Fruit fly (Drosophila melanogaster) whole organism, pupa: Measurements from ENCODE around the gene CG33920.

ENCODE experiments used
- CG10348 ChIP-seq: fragments of 200-800 bp; sonication (Bioruptor generic); IDR thresholded peaks from 2 replicates; pipeline ENCODE4 v1.3.6; 2022; ENCODE audit warnings: missing biosample characterization, missing genetic modification characterization
- CG12605 ChIP-seq: fragments of 200-800 bp; sonication (Bioruptor generic); IDR thresholded peaks from 2 replicates; pipeline ENCODE4 v1.3.6; 2022; ENCODE audit warnings: missing biosample characterization, missing genetic modification characterization
- CG13204 ChIP-seq: fragments of 200-800 bp; sonication (Bioruptor generic); optimal IDR thresholded peaks from 2 replicates; lab custom pipeline; 2018; ENCODE audit warnings: missing biosample characterization, mild to moderate bottlenecking, missing genetic modification characterization, moderate library complexity
- CG14655 ChIP-seq: fragments of 200-800 bp; sonication (Bioruptor generic); optimal IDR thresholded peaks from 3 replicates; lab custom pipeline; 2017; ENCODE audit warnings: mild to moderate bottlenecking, missing biosample characterization, missing genetic modification reagents, missing genetic modification characterization
- CG15710 ChIP-seq: fragments of 200-800 bp; sonication (Bioruptor generic); optimal IDR thresholded peaks from 2 replicates; lab custom pipeline; 2018; ENCODE audit warnings: missing biosample characterization, mild to moderate bottlenecking, missing genetic modification characterization, moderate library complexity
- CG17806 ChIP-seq: fragments of 200-800 bp; sonication (Bioruptor generic); optimal IDR thresholded peaks from 2 replicates; lab custom pipeline; 2018; ENCODE audit warnings: missing biosample characterization, mild to moderate bottlenecking, missing genetic modification characterization, moderate library complexity
- CG32121 ChIP-seq: fragments of 200-800 bp; sonication (Bioruptor generic); IDR thresholded peaks from 2 replicates; pipeline ENCODE4 v1.3.6; 2022; ENCODE audit warnings: missing biosample characterization, missing genetic modification characterization
- CG34367 ChIP-seq: fragments of 200-800 bp; sonication (Bioruptor generic); optimal IDR thresholded peaks from 2 replicates; lab custom pipeline; 2018; ENCODE audit warnings: missing biosample characterization, mild to moderate bottlenecking, missing genetic modification characterization
- CG4496 ChIP-seq: fragments of 200-800 bp; sonication (Bioruptor generic); IDR thresholded peaks from 3 replicates; pipeline ENCODE4 v1.3.6; 2022; ENCODE audit warnings: missing biosample characterization, missing genetic modification characterization
- CG8159 ChIP-seq: fragments of 200-800 bp; sonication (Bioruptor generic); optimal IDR thresholded peaks from 3 replicates; lab custom pipeline; 2018; ENCODE audit warnings: missing biosample characterization, mild to moderate bottlenecking, missing genetic modification characterization, moderate library complexity
- CG8301 ChIP-seq: fragments of 200-800 bp; sonication (Bioruptor generic); optimal IDR thresholded peaks from 2 replicates; lab custom pipeline; 2018; ENCODE audit warnings: missing biosample characterization, mild to moderate bottlenecking, missing genetic modification characterization
- CG9948 ChIP-seq: fragments of 200-800 bp; sonication (Bioruptor generic); optimal IDR thresholded peaks from 2 replicates; lab custom pipeline; 2018; ENCODE audit warnings: missing biosample characterization, mild to moderate bottlenecking, missing genetic modification characterization, moderate library complexity
- D1 ChIP-seq: fragments of 200-800 bp; sonication (Bioruptor generic); optimal IDR thresholded peaks from 2 replicates; lab custom pipeline; 2018; ENCODE audit warnings: missing biosample characterization, mild to moderate bottlenecking, missing genetic modification characterization, moderate library complexity
- EcR ChIP-seq: fragments of 200-800 bp; sonication (Bioruptor generic); optimal IDR thresholded peaks from 3 replicates; lab custom pipeline; 2019; ENCODE audit warnings: missing biosample characterization, missing genetic modification characterization, mild to moderate bottlenecking, moderate library complexity, missing genetic modification reagents
- Ets98B ChIP-seq: fragments of 200-800 bp; sonication (Bioruptor generic); IDR thresholded peaks from 2 replicates; pipeline ENCODE4 v1.3.6; 2022; ENCODE audit warnings: missing biosample characterization, missing genetic modification characterization
- Pif1A ChIP-seq: fragments of 200-800 bp; sonication (Bioruptor generic); optimal IDR thresholded peaks from 3 replicates; lab custom pipeline; 2016; ENCODE audit warnings: missing biosample characterization, missing genetic modification characterization
- Pif1B ChIP-seq: fragments of 200-800 bp; sonication (Bioruptor generic); optimal IDR thresholded peaks from 3 replicates; lab custom pipeline; 2016; ENCODE audit warnings: missing biosample characterization, missing genetic modification characterization
- Snoo ChIP-seq: fragments of 200-800 bp; sonication (Bioruptor generic); optimal IDR thresholded peaks from 3 replicates; lab custom pipeline; 2017; ENCODE audit warnings: missing biosample characterization, mild to moderate bottlenecking, missing genetic modification characterization, inconsistent platforms
- fd96Ca ChIP-seq: fragments of 200-800 bp; sonication (Bioruptor generic); IDR thresholded peaks from 3 replicates; pipeline ENCODE4 v1.3.6; 2022; ENCODE audit warnings: missing biosample characterization, missing genetic modification characterization
- gl ChIP-seq: fragments of 200-800 bp; sonication (Bioruptor generic); optimal IDR thresholded peaks from 2 replicates; lab custom pipeline; 2018; ENCODE audit warnings: missing biosample characterization, mild to moderate bottlenecking, missing genetic modification characterization
- rn ChIP-seq: fragments of 200-800 bp; sonication (Bioruptor generic); IDR thresholded peaks from 2 replicates; pipeline ENCODE4 v1.3.6; 2022; ENCODE audit warnings: missing biosample characterization, missing genetic modification characterization

CG33920 gene

dm6 chr3R:31045005-31045404 is at the start of gene CG33920:
Gene CG33920, minus strand, starts transcription at chr3R:31045105.
- TF ChIP-seq EcR (GFP tag; lab: Kevin White, UChicago) (no peak), rn (GFP tag; lab: Robert Waterston, UW) (no peak), CG32121 (GFP tag; lab: Robert Waterston, UW) (no peak), D1 (no peak), Pif1A (GFP tag; lab: Kevin White, UChicago) (no peak), CG34367 (tag; lab: Kevin White, UChicago) (no peak), Pif1B (no peak), Snoo (tag; lab: Kevin White, UChicago) (no peak), CG10348 (GFP tag; lab: Robert Waterston, UW) (no peak), CG9948 (no peak), CG12605 (GFP tag; lab: Robert Waterston, UW) (no peak), CG8159 (tag; lab: Kevin White, UChicago) (no peak)
- TF ChIP-seq, all 21 proteins: peak for 0

- no peak for TF ChIP-seq D1
- no peak for TF ChIP-seq Pif1A (GFP tag; lab: Kevin White, UChicago)
- TF ChIP-seq CG32121 (GFP tag; lab: Robert Waterston, UW), result no peak
- TF ChIP-seq Snoo (tag; lab: Kevin White, UChicago), result no peak
- no peak for TF ChIP-seq CG14655 (GFP tag; lab: Kevin White, UChicago)
- no peak for TF ChIP-seq CG13204 (GFP tag; lab: Kevin White, UChicago)
- TF ChIP-seq CG15710 (tag; lab: Kevin White, UChicago), result no peak
- TF ChIP-seq CG17806 (tag; lab: Kevin White, UChicago), result no peak
- TF ChIP-seq fd96Ca (GFP tag; lab: Robert Waterston, UW), result no peak
- TF ChIP-seq CG8159 (tag; lab: Kevin White, UChicago), result no peak
- TF ChIP-seq CG10348 (GFP tag; lab: Robert Waterston, UW), result no peak
- TF ChIP-seq CG12605 (GFP tag; lab: Robert Waterston, UW), result no peak
These were observed 45.1 kb upstream of the CG33920 start for dm6 chr3R:31089985-31090384.

- 0 out of 3 replicates have a peak, but pooled peaks have one; percentile 23 for TF ChIP-seq CG4496 (GFP tag; lab: Robert Waterston, UW)
- no peak for TF ChIP-seq CG13204 (GFP tag; lab: Kevin White, UChicago)
These were observed 41.5 kb upstream of the CG33920 start for dm6 chr3R:31086394-31086793.

dm6 chr3R:31070732-31071131 is 25.8 kb upstream of the CG33920 start:
- TF ChIP-seq CG4496 (GFP tag; lab: Robert Waterston, UW), result no peak
- no peak for TF ChIP-seq CG8159 (tag; lab: Kevin White, UChicago)
- TF ChIP-seq CG15710 (tag; lab: Kevin White, UChicago), result no peak
- no peak for TF ChIP-seq CG17806 (tag; lab: Kevin White, UChicago)
- TF ChIP-seq fd96Ca (GFP tag; lab: Robert Waterston, UW), result no peak
- TF ChIP-seq Snoo (tag; lab: Kevin White, UChicago), result no peak
- no peak for TF ChIP-seq Ets98B (GFP tag; lab: Robert Waterston, UW)
- TF ChIP-seq CG8301 (tag; lab: Kevin White, UChicago), result no peak
- TF ChIP-seq CG34367 (tag; lab: Kevin White, UChicago), result no peak
- no peak for TF ChIP-seq D1
- no peak for TF ChIP-seq Pif1B
- TF ChIP-seq CG14655 (GFP tag; lab: Kevin White, UChicago), result no peak
- TF ChIP-seq CG12605 (GFP tag; lab: Robert Waterston, UW), result no peak
- no peak for TF ChIP-seq CG13204 (GFP tag; lab: Kevin White, UChicago)
- TF ChIP-seq CG32121 (GFP tag; lab: Robert Waterston, UW), result no peak

- TF ChIP-seq CG8301 (tag; lab: Kevin White, UChicago) (peak; percentile 23), CG9948 (peak; percentile 36), CG34367 (tag; lab: Kevin White, UChicago) (no peak)
These were observed 21.5 kb upstream of the CG33920 start for dm6 chr3R:31066356-31066755.

dm6 chr3R:31064653-31065322 is 19.9 kb upstream of the CG33920 start, which contains the start of gene Sox100B:
Gene Sox100B, plus strand, starts transcription at chr3R:31065253.
- TF ChIP-seq EcR (GFP tag; lab: Kevin White, UChicago), result no peak
- peak; percentile 14 for TF ChIP-seq CG8159 (tag; lab: Kevin White, UChicago)
- peak; percentile 25 for TF ChIP-seq CG9948

dm6 chr3R:31062344-31062964 is 17.5 kb upstream of the CG33920 start:
- TF ChIP-seq D1 (no peak), fd96Ca (GFP tag; lab: Robert Waterston, UW) (peak; percentile 75; the same call in 2 of the 3 replicates), CG9948 (peak; percentile 44), CG4496 (GFP tag; lab: Robert Waterston, UW) (peak; percentile 89), CG12605 (GFP tag; lab: Robert Waterston, UW) (peak; percentile 93), CG14655 (GFP tag; lab: Kevin White, UChicago) (peak; percentile 57), CG15710 (tag; lab: Kevin White, UChicago) (peak; percentile 79), Ets98B (GFP tag; lab: Robert Waterston, UW) (peak; percentile 84), Pif1A (GFP tag; lab: Kevin White, UChicago) (peak; percentile 89), Snoo (tag; lab: Kevin White, UChicago) (peak; percentile 59), CG13204 (GFP tag; lab: Kevin White, UChicago) (peak; percentile 78), CG17806 (tag; lab: Kevin White, UChicago) (peak; percentile 70), gl (tag; lab: Kevin White, UChicago) (peak; percentile 97), CG10348 (GFP tag; lab: Robert Waterston, UW) (no peak), CG32121 (GFP tag; lab: Robert Waterston, UW) (peak; percentile 79), CG8159 (tag; lab: Kevin White, UChicago) (peak; percentile 72), rn (GFP tag; lab: Robert Waterston, UW) (no peak; the same call in 1 of the 2 replicates), Pif1B (peak; percentile 84), CG8301 (tag; lab: Kevin White, UChicago) (peak; percentile 42), CG34367 (tag; lab: Kevin White, UChicago) (peak; percentile 88), EcR (GFP tag; lab: Kevin White, UChicago) (peak; percentile 1)
